In the genomic region with DNA sequence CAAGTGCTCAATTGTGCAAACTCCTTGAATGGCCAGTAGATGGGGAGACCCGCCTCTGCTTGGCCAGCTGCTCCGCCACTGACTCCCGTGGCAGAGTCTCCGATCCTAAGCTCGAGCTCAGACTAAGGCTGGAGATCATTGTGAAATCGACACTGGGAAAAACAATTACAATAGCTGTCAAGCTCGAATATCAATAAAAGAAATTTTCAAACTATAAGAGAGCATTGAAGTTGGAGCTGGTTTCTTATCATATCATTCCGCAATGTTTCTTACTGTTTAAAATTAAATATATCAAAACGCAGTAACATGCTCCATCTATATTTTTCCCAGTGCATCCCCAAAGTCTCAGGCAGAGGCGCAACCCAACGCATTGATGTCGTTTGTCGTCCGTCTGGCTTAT, we compare ENCODE assay signal across 3 fruit fly cellular contexts.
TF ChIP-seq lines count a peak whose summit lies in the region.

No protein-coding gene starts in this region.

TF ChIP-seq in whole organism, embryonic, 481 proteins besides CTCF, POLR2A, EP300 and RAD21 (continued from another document and continues in another):
- TF ChIP-seq Blimp-1 (GFP tag; optimal IDR thresholded peaks at IDR 0.05; lab: Kevin White, UChicago) (peak; percentile 35), Trl (optimal IDR thresholded peaks at IDR 0.05; lab: Kevin White, UChicago) (no peak), Trl (GFP tag; optimal IDR thresholded peaks at IDR 0.05; lab: Kevin White, UChicago) (peak; percentile 24), gce (GFP tag; IDR thresholded peaks at IDR 0.05; lab: Robert Waterston, UW) (no peak), CG10366 (GFP tag; IDR thresholded peaks at IDR 0.05; lab: Robert Waterston, UW) (no peak), CG10267 (tag; optimal IDR thresholded peaks at IDR 0.05; lab: Kevin White, UChicago) (peak; percentile 79), CG10654 (GFP tag; optimal IDR thresholded peaks at IDR 0.05; lab: Kevin White, UChicago) (peak; percentile 13), Max (GFP tag; optimal IDR thresholded peaks at IDR 0.05; lab: Kevin White, UChicago) (peak; percentile 31), CG11456 (GFP tag; IDR thresholded peaks at IDR 0.05; lab: Robert Waterston, UW) (no peak), crol (GFP tag; IDR thresholded peaks at IDR 0.05; lab: Robert Waterston, UW) (0 out of 2 replicates have a peak, but pooled peaks have one; percentile 27), CG5180 (GFP tag; optimal IDR thresholded peaks at IDR 0.05; lab: Kevin White, UChicago) (no peak), Aef1 (GFP tag; IDR thresholded peaks at IDR 0.05; lab: Robert Waterston, UW) (no peak), Xbp1 (GFP tag; optimal IDR thresholded peaks at IDR 0.05; lab: Kevin White, UChicago) (peak; percentile 41), Atf3 (GFP tag; optimal IDR thresholded peaks at IDR 0.05; lab: Kevin White, UChicago) (no peak), CG8281 (tag; optimal IDR thresholded peaks at IDR 0.05; lab: Kevin White, UChicago) (peak; percentile 8), Sry-β (GFP tag; optimal IDR thresholded peaks at IDR 0.05; lab: Kevin White, UChicago) (no peak), CG31224 (GFP tag; IDR thresholded peaks at IDR 0.05; lab: Robert Waterston, UW) (no peak), maf-S (GFP tag; optimal IDR thresholded peaks at IDR 0.05; lab: Kevin White, UChicago) (no peak), D19A (tag; optimal IDR thresholded peaks at IDR 0.05; lab: Kevin White, UChicago) (peak; percentile 58), CG11695 (GFP tag; IDR thresholded peaks at IDR 0.05; lab: Robert Waterston, UW) (peak; percentile 44; the same call in 2 of the 3 replicates), Lhr (GFP tag; optimal IDR thresholded peaks at IDR 0.05; lab: Kevin White, UChicago) (no peak), slbo (GFP tag; IDR thresholded peaks at IDR 0.05; lab: Robert Waterston, UW) (no peak), CG1529 (GFP tag; optimal IDR thresholded peaks at IDR 0.05; lab: Kevin White, UChicago) (no peak), stc (GFP tag; IDR thresholded peaks at IDR 0.05; lab: Robert Waterston, UW) (no peak), ranshi (GFP tag; IDR thresholded peaks at IDR 0.05; lab: Robert Waterston, UW) (peak; percentile 46; the same call in 1 of the 2 replicates), CG32772 (GFP tag; IDR thresholded peaks at IDR 0.05; lab: Robert Waterston, UW) (0 out of 2 replicates have a peak, but pooled peaks have one; percentile 37), dan (GFP tag; IDR thresholded peaks at IDR 0.05; lab: Robert Waterston, UW) (peak; percentile 70), Scr (GFP tag; IDR thresholded peaks at IDR 0.05; lab: Robert Waterston, UW; ENCODE audit: partially characterized antibody) (no peak), NC2α (GFP tag; optimal IDR thresholded peaks at IDR 0.05; lab: Kevin White, UChicago) (no peak), chif (GFP tag; optimal IDR thresholded peaks at IDR 0.05; lab: Kevin White, UChicago) (peak; percentile 53 to 76), Nf-YB (GFP tag; optimal IDR thresholded peaks at IDR 0.05; lab: Kevin White, UChicago) (no peak), sens-2 (GFP tag; IDR thresholded peaks at IDR 0.05; lab: Robert Waterston, UW) (peak; percentile 53; the same call in 1 of the 2 replicates), Dip3 (GFP tag; optimal IDR thresholded peaks at IDR 0.05; lab: Kevin White, UChicago) (no peak), stwl (tag; optimal IDR thresholded peaks at IDR 0.05; lab: Kevin White, UChicago) (peak; percentile 41), tgo (GFP tag; IDR thresholded peaks at IDR 0.05; lab: Robert Waterston, UW) (no peak; the same call in 2 of the 3 replicates), CG13624 (GFP tag; optimal IDR thresholded peaks at IDR 0.05; lab: Kevin White, UChicago) (no peak), Nf-YA (GFP tag; IDR thresholded peaks at IDR 0.05; lab: Robert Waterston, UW) (no peak), CG3065 (GFP tag; optimal IDR thresholded peaks at IDR 0.05; lab: Kevin White, UChicago) (no peak), CG3407 (GFP tag; optimal IDR thresholded peaks at IDR 0.05; lab: Kevin White, UChicago) (no peak), ci (GFP tag; IDR thresholded peaks at IDR 0.05; lab: Robert Waterston, UW) (peak; percentile 41; the same call in 1 of the 3 replicates), CG17612 (GFP tag; IDR thresholded peaks at IDR 0.05; lab: Robert Waterston, UW) (no peak), Myb (GFP tag; optimal IDR thresholded peaks at IDR 0.05; lab: Kevin White, UChicago) (no peak)

TF ChIP-seq in whole organism, prepupa, 60 proteins besides CTCF, POLR2A, EP300 and RAD21 (continued from another document):
- peak; percentile 55 for TF ChIP-seq CG15336 (GFP tag; IDR thresholded peaks at IDR 0.05; lab: Robert Waterston, UW)
- TF ChIP-seq fkh (GFP tag; optimal IDR thresholded peaks at IDR 0.05; lab: Kevin White, UChicago) = no peak
- peak; percentile 59 for TF ChIP-seq CG11902 (GFP tag; optimal IDR thresholded peaks at IDR 0.05; lab: Kevin White, UChicago)
- peak; percentile 70 for TF ChIP-seq CG8632 (GFP tag; optimal IDR thresholded peaks at IDR 0.05; lab: Kevin White, UChicago)
- peak; percentile 87 for TF ChIP-seq CG3032 (tag; optimal IDR thresholded peaks at IDR 0.05; lab: Kevin White, UChicago)
- TF ChIP-seq Met (GFP tag; optimal IDR thresholded peaks at IDR 0.05; lab: Kevin White, UChicago) = peak; percentile 82
- peak; percentile 75 for TF ChIP-seq Eip75B (GFP tag; optimal IDR thresholded peaks at IDR 0.05; lab: Kevin White, UChicago)
- TF ChIP-seq vri (GFP tag; optimal IDR thresholded peaks at IDR 0.05; lab: Kevin White, UChicago) = peak; percentile 71
- TF ChIP-seq CG6163 (GFP tag; IDR thresholded peaks at IDR 0.05; lab: Robert Waterston, UW) = peak; percentile 91
- TF ChIP-seq CG7368 (GFP tag; optimal IDR thresholded peaks at IDR 0.05; lab: Kevin White, UChicago) = peak; percentile 77
- TF ChIP-seq CG6808 (GFP tag; optimal IDR thresholded peaks at IDR 0.05; lab: Kevin White, UChicago) = peak; percentile 88
- TF ChIP-seq lz (GFP tag; optimal IDR thresholded peaks at IDR 0.05; lab: Kevin White, UChicago) = peak; percentile 75
- peak; percentile 67 for TF ChIP-seq acj6 (GFP tag; optimal IDR thresholded peaks at IDR 0.05; lab: Kevin White, UChicago)
- TF ChIP-seq Eip93F (GFP tag; optimal IDR thresholded peaks at IDR 0.05; lab: Kevin White, UChicago) = peak; percentile 31
- no peak for TF ChIP-seq CG4318 (GFP tag; optimal IDR thresholded peaks at IDR 0.05; lab: Kevin White, UChicago)
- peak; percentile 61 for TF ChIP-seq net (GFP tag; optimal IDR thresholded peaks at IDR 0.05; lab: Kevin White, UChicago)
- no peak for TF ChIP-seq Hr38 (GFP tag; optimal IDR thresholded peaks at IDR 0.05; lab: Kevin White, UChicago)
- TF ChIP-seq CG6276 (GFP tag; optimal IDR thresholded peaks at IDR 0.05; lab: Kevin White, UChicago) = peak; percentile 3
- 0 out of 3 replicates have a peak, but pooled peaks have one; percentile 36 for TF ChIP-seq eg (GFP tag; IDR thresholded peaks at IDR 0.05; lab: Robert Waterston, UW)
- peak; percentile 74 for TF ChIP-seq Sox14 (GFP tag; optimal IDR thresholded peaks at IDR 0.05; lab: Kevin White, UChicago)
- TF ChIP-seq dsx (GFP tag; optimal IDR thresholded peaks at IDR 0.05; lab: Kevin White, UChicago; ENCODE audit: poor library complexity, severe bottlenecking) = peak; percentile 90
- TF ChIP-seq dac (GFP tag; optimal IDR thresholded peaks at IDR 0.05; lab: Kevin White, UChicago) = no peak
- peak; percentile 37 for TF ChIP-seq fd85E (GFP tag; optimal IDR thresholded peaks at IDR 0.05; lab: Kevin White, UChicago)
- TF ChIP-seq CG31627 (GFP tag; optimal IDR thresholded peaks at IDR 0.05; lab: Kevin White, UChicago) = peak; percentile 69
- TF ChIP-seq topi (GFP tag; optimal IDR thresholded peaks at IDR 0.05; lab: Kevin White, UChicago) = peak; percentile 90
- TF ChIP-seq Lpt (GFP tag; optimal IDR thresholded peaks at IDR 0.05; lab: Kevin White, UChicago) = peak; percentile 34
- TF ChIP-seq achi (GFP tag; optimal IDR thresholded peaks at IDR 0.05; lab: Kevin White, UChicago) = peak; percentile 80
- TF ChIP-seq CG8319 (GFP tag; optimal IDR thresholded peaks at IDR 0.05; lab: Kevin White, UChicago) = peak; percentile 70
- TF ChIP-seq CG32006 (GFP tag; optimal IDR thresholded peaks at IDR 0.05; lab: Kevin White, UChicago) = peak; percentile 10
- TF ChIP-seq CG10669 (GFP tag; optimal IDR thresholded peaks at IDR 0.05; lab: Kevin White, UChicago) = peak; percentile 89
- TF ChIP-seq CG1621 (tag; optimal IDR thresholded peaks at IDR 0.05; lab: Kevin White, UChicago) = peak; percentile 72
- TF ChIP-seq Hr4 (GFP tag; optimal IDR thresholded peaks at IDR 0.05; lab: Kevin White, UChicago) = peak; percentile 28
- peak; percentile 26 for TF ChIP-seq Sox15 (GFP tag; optimal IDR thresholded peaks at IDR 0.05; lab: Kevin White, UChicago)
- peak; percentile 47 for TF ChIP-seq Ets21C (GFP tag; optimal IDR thresholded peaks at IDR 0.05; lab: Kevin White, UChicago)
- TF ChIP-seq Sox102F (GFP tag; optimal IDR thresholded peaks at IDR 0.05; lab: Kevin White, UChicago) = peak; percentile 71
- TF ChIP-seq CG10631 (GFP tag; optimal IDR thresholded peaks at IDR 0.05; lab: Kevin White, UChicago) = peak; percentile 81
- peak; percentile 69 for TF ChIP-seq CG34406 (GFP tag; optimal IDR thresholded peaks at IDR 0.05; lab: Kevin White, UChicago)
- TF ChIP-seq Hr39 (GFP tag; optimal IDR thresholded peaks at IDR 0.05; lab: Kevin White, UChicago) = peak; percentile 73
- peak; percentile 87 for TF ChIP-seq spab (GFP tag; optimal IDR thresholded peaks at IDR 0.05; lab: Kevin White, UChicago)
TF ChIP-seq in whole organism, prepupa: peak in this region for 55.

TF ChIP-seq in whole organism, wandering third instar larva, 38 proteins besides CTCF, POLR2A, EP300 and RAD21 (continued from another document):
- TF ChIP-seq Dfd (GFP tag; optimal IDR thresholded peaks at IDR 0.05; lab: Kevin White, UChicago) (no peak), tai (GFP tag; optimal IDR thresholded peaks at IDR 0.05; lab: Kevin White, UChicago) (peak; percentile 26), foxo (GFP tag; optimal IDR thresholded peaks at IDR 0.05; lab: Kevin White, UChicago) (peak; percentile 4 to 68)
TF ChIP-seq in whole organism, wandering third instar larva: peak in this region for 18.
